Fruit fly (Drosophila melanogaster): Measurements from ENCODE around the gene CheA75a.

DNA sequence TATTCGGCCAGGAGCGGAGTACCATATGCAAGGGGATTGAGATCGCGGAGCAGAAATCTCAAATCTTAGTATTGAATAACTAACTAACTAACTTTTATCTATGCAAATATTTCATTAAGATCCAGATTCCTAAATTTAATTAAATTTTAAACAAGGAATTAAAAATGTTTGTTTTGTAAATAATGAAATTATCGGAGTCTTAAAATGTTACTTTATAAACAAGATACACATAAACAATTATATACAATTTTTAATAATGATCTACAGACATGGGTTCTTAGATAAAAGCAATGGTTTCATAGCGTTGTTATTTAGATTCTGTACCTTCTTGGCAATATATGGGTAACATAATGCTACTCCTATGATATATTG lies 6.2 kb upstream of the CheA75a start:
- no peak for TF ChIP-seq CTCF (optimal IDR thresholded peaks at IDR 0.05)
- TF ChIP-seq CG8478 (optimal IDR thresholded peaks at IDR 0.05), result no peak
